Fruit fly (Drosophila melanogaster) whole organism, adult: Measurements from ENCODE around the gene lz.

Experiments
- CG12768 ChIP-seq: fragments of 200-800 bp; sonication (Bioruptor generic); optimal IDR thresholded peaks from 2 replicates; lab custom pipeline; 2017; ENCODE audit warnings: missing biosample characterization, missing genetic modification characterization, mild to moderate bottlenecking, moderate library complexity, missing genetic modification reagents
- CG5204 ChIP-seq: fragments of 200-800 bp; sonication (Bioruptor generic); optimal IDR thresholded peaks from 2 replicates; lab custom pipeline; 2016; ENCODE audit warnings: missing biosample characterization, missing genetic modification characterization
- CG7045 ChIP-seq: fragments of 200-800 bp; sonication (Bioruptor generic); optimal IDR thresholded peaks from 2 replicates; lab custom pipeline; 2017; ENCODE audit warnings: missing biosample characterization, mild to moderate bottlenecking, missing genetic modification characterization
- Hr96 ChIP-seq: fragments of 200-800 bp; sonication (Bioruptor generic); optimal IDR thresholded peaks from 2 replicates; lab custom pipeline; 2016; ENCODE audit warnings: missing biosample characterization, missing genetic modification characterization
- kay ChIP-seq: fragments of 200-800 bp; sonication (Bioruptor generic); peaks from one replicate; lab custom pipeline; 2016; ENCODE audit warnings: missing biosample characterization, missing genetic modification characterization, borderline replicate concordance
- pad ChIP-seq: fragments of 200-800 bp; sonication (Bioruptor generic); optimal IDR thresholded peaks from 3 replicates; lab custom pipeline; 2017; ENCODE audit warnings: missing biosample characterization, missing genetic modification characterization, mild to moderate bottlenecking, moderate library complexity, missing genetic modification reagents

- no peak for TF ChIP-seq pad (GFP tag; lab: Kevin White, UChicago)
- TF ChIP-seq CG5204 (GFP tag; lab: Kevin White, UChicago): no peak
- TF ChIP-seq CG12768: no peak
- no peak for TF ChIP-seq CG7045 (GFP tag; lab: Kevin White, UChicago)
- no peak for TF ChIP-seq kay (GFP tag; lab: Kevin White, UChicago)
- TF ChIP-seq Hr96 (GFP tag; lab: Kevin White, UChicago): no peak
These were observed 48.0 kb upstream of the lz start, which contains the start of gene Ir8a for dm6 chrX:9236485-9236884.
